Worm (Caenorhabditis elegans) whole organism, L4/young adult: ENCODE measurements around the gene sups-1.

Experiments used
- dao-5 ChIP-seq: sonication (generic microtip); optimal IDR thresholded peaks from 2 replicates; lab custom pipeline; 2016; ENCODE audit warnings: missing genotype, missing genetic modification characterization, moderate library complexity, missing compliant biosample characterization
- him-1 ChIP-seq: sonication (generic microtip); optimal IDR thresholded peaks from 2 replicates; lab custom pipeline; 2016; ENCODE audit warnings: missing genotype, missing genetic modification reagents, missing genetic modification characterization, missing compliant biosample characterization

DNA sequence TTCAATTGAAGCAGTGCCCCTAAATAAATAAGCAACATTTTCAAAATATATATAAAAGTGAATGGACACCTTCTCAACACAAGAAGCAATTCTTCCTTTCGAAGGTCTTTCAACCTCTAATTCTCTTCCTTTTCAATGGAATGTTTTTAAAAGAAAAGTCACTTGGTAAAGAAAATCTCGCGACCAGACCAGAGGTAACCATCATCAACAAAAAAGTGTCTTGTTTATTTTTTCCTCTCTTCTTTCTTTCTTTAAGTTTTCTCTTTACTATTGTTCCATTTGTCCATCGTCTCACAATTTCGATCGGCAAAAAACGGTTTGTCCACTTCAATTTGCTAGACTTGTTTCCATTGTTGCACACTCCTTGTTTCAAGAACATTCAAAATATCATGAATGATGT lies 11.1 kb downstream of the sups-1 start, which contains the start of gene C09B8.8:
- no peak for TF ChIP-seq him-1 (tag; lab: Kevin White, UChicago)
- no peak for TF ChIP-seq dao-5 (tag; lab: Kevin White, UChicago)
